Fruit fly (Drosophila melanogaster) whole organism, embryonic: ENCODE measurements around the gene CG10165.

Experiments
- Bgb ChIP-seq: fragments of 200-800 bp; sonication (Bioruptor generic); IDR thresholded peaks from 2 replicates; pipeline ENCODE4 v1.3.6; 2022; ENCODE audit warnings: missing biosample characterization, missing genetic modification characterization; ENCODE audit not compliant: partially characterized antibody
- Bteb2 ChIP-seq: fragments of 200-800 bp; sonication (Bioruptor generic); optimal IDR thresholded peaks from 2 replicates; lab custom pipeline; 2016; ENCODE audit warnings: missing biosample characterization, missing genetic modification characterization
- CG10321 ChIP-seq: fragments of 200-800 bp; sonication (Bioruptor generic); IDR thresholded peaks from 2 replicates; pipeline ENCODE4 v1.3.6; 2022; ENCODE audit warnings: missing biosample characterization, missing genetic modification characterization
- CG10462 ChIP-seq: fragments of 200-800 bp; sonication (Bioruptor generic); optimal IDR thresholded peaks from 2 replicates; lab custom pipeline; 2016; ENCODE audit warnings: missing biosample characterization, missing genetic modification characterization
- CG10654 ChIP-seq: fragments of 200-800 bp; sonication (Bioruptor generic); optimal IDR thresholded peaks from 2 replicates; lab custom pipeline; 2016; ENCODE audit warnings: missing biosample characterization, missing genetic modification characterization
- CG13624 ChIP-seq: fragments of 200-800 bp; sonication (Bioruptor generic); optimal IDR thresholded peaks from 2 replicates; lab custom pipeline; 2016; ENCODE audit warnings: missing biosample characterization, missing genetic modification characterization
- CG15514 ChIP-seq: fragments of 200-800 bp; sonication (Bioruptor generic); optimal IDR thresholded peaks from 3 replicates; lab custom pipeline; 2017; ENCODE audit warnings: missing biosample characterization, missing genetic modification characterization, mild to moderate bottlenecking, moderate library complexity, missing genetic modification reagents
- CG16779 ChIP-seq: fragments of 200-800 bp; sonication (Bioruptor generic); IDR thresholded peaks from 2 replicates; pipeline ENCODE4 v1.3.6; 2022; ENCODE audit warnings: missing biosample characterization, missing genetic modification characterization
- CG16815 ChIP-seq: fragments of 200-800 bp; sonication (Bioruptor generic); optimal IDR thresholded peaks from 3 replicates; lab custom pipeline; 2017; ENCODE audit warnings: missing biosample characterization, mild to moderate bottlenecking, missing genetic modification characterization
- CG16863 ChIP-seq: fragments of 200-800 bp; sonication (Bioruptor generic); optimal IDR thresholded peaks from 3 replicates; lab custom pipeline; 2016; ENCODE audit warnings: missing biosample characterization, missing genetic modification characterization
- CG2129 ChIP-seq: fragments of 200-800 bp; sonication (Bioruptor generic); IDR thresholded peaks from 2 replicates; pipeline ENCODE4 v1.3.6; 2022; ENCODE audit warnings: missing biosample characterization, missing genetic modification characterization; ENCODE audit not compliant: partially characterized antibody
- CG31365 ChIP-seq: fragments of 200-800 bp; sonication (Bioruptor generic); optimal IDR thresholded peaks from 2 replicates; lab custom pipeline; 2018; ENCODE audit warnings: missing biosample characterization, mild to moderate bottlenecking, missing genetic modification characterization
- CG6813 ChIP-seq: fragments of 200-800 bp; sonication (Bioruptor generic); optimal IDR thresholded peaks from 2 replicates; lab custom pipeline; 2017; ENCODE audit warnings: missing biosample characterization, missing genetic modification characterization, mild to moderate bottlenecking, moderate library complexity, missing genetic modification reagents
- CG6854 ChIP-seq: fragments of 200-800 bp; sonication (Bioruptor generic); optimal IDR thresholded peaks from 3 replicates; lab custom pipeline; 2017; ENCODE audit warnings: missing biosample characterization, mild to moderate bottlenecking, missing genetic modification characterization
- CG7271 ChIP-seq: fragments of 200-800 bp; sonication (Bioruptor generic); optimal IDR thresholded peaks from 2 replicates; lab custom pipeline; 2018; ENCODE audit warnings: missing biosample characterization, mild to moderate bottlenecking, missing genetic modification characterization, moderate library complexity
- CG8290 ChIP-seq, 3 experiments: fragments of 200-800 bp; sonication (Bioruptor generic); optimal IDR thresholded peaks; 2 replicates each; lab custom pipeline; 2016 to 2019; ENCODE audit warnings: missing biosample characterization in 3 of 3, missing genetic modification characterization in 3 of 3, mild to moderate bottlenecking in 2 of 3, moderate library complexity in 1 of 3
- CG9817 ChIP-seq: fragments of 200-800 bp; sonication (Bioruptor generic); optimal IDR thresholded peaks from 2 replicates; lab custom pipeline; 2018; ENCODE audit warnings: missing biosample characterization, mild to moderate bottlenecking, missing genetic modification characterization, moderate library complexity
- CHES-1-like ChIP-seq: fragments of 200-800 bp; sonication (Bioruptor generic); optimal IDR thresholded peaks from 2 replicates; lab custom pipeline; 2016; ENCODE audit warnings: missing biosample characterization, missing genetic modification characterization
- D ChIP-seq, 2 experiments: fragments of 200-800 bp in 1 of 2; fragments of >200 bp in 1 of 2; sonication (Bioruptor generic) in 1 of 2; optimal IDR thresholded peaks; 2 replicates in 1 of 2; 3 replicates in 1 of 2; lab custom pipeline; 2017; ENCODE audit warnings: mild to moderate bottlenecking in 1 of 2, missing biosample characterization in 1 of 2, missing genetic modification characterization in 1 of 2, missing genetic modification reagents in 1 of 2
- Dfd ChIP-seq, 2 experiments: fragments of >200 bp; optimal IDR thresholded peaks; 2 replicates each; lab custom pipeline; 2017; ENCODE audit warnings: missing biosample characterization in 2 of 2, missing genetic modification characterization in 2 of 2
- E2f1 ChIP-seq: fragments of 200-800 bp; sonication (Bioruptor generic); IDR thresholded peaks from 2 replicates; pipeline ENCODE4 v1.3.6; 2022; ENCODE audit warnings: missing biosample characterization, missing genetic modification characterization
- E2f2 ChIP-seq: fragments of 200-800 bp; sonication (Bioruptor generic); IDR thresholded peaks from 2 replicates; pipeline ENCODE4 v1.3.6; 2022; ENCODE audit warnings: missing biosample characterization, missing genetic modification characterization
- Hey ChIP-seq: fragments of 200-800 bp; sonication (Bioruptor generic); optimal IDR thresholded peaks from 3 replicates; lab custom pipeline; 2018; ENCODE audit warnings: missing biosample characterization, mild to moderate bottlenecking, missing genetic modification characterization
- MESR4 ChIP-seq: fragments of 200-800 bp; sonication (Bioruptor generic); optimal IDR thresholded peaks from 2 replicates; lab custom pipeline; 2018; ENCODE audit warnings: missing biosample characterization, mild to moderate bottlenecking, missing genetic modification characterization, moderate library complexity
- Oli ChIP-seq: fragments of 200-800 bp; sonication (Bioruptor generic); optimal IDR thresholded peaks from 2 replicates; lab custom pipeline; 2018; ENCODE audit warnings: missing biosample characterization, mild to moderate bottlenecking, missing genetic modification characterization, moderate library complexity
- Opbp ChIP-seq: fragments of 200-800 bp; sonication (Bioruptor generic); IDR thresholded peaks from 3 replicates; pipeline ENCODE4 v1.3.6; 2022; ENCODE audit warnings: missing biosample characterization, missing genetic modification characterization; ENCODE audit not compliant: partially characterized antibody
- Sox102F ChIP-seq: fragments of 200-800 bp; sonication (Bioruptor generic); optimal IDR thresholded peaks from 2 replicates; lab custom pipeline; 2018; ENCODE audit warnings: missing biosample characterization, mild to moderate bottlenecking, missing genetic modification characterization, moderate library complexity
- ap ChIP-seq: fragments of 200-800 bp; sonication (Bioruptor generic); IDR thresholded peaks from 2 replicates; pipeline ENCODE4 v1.3.6; 2022; ENCODE audit warnings: missing biosample characterization, missing genetic modification characterization
- ash1 ChIP-seq: fragments of 200-800 bp; sonication (Bioruptor generic); optimal IDR thresholded peaks from 2 replicates; lab custom pipeline; 2018; ENCODE audit warnings: missing biosample characterization, mild to moderate bottlenecking, missing genetic modification characterization
- bab2 ChIP-seq: fragments of 200-800 bp; sonication (Bioruptor generic); optimal IDR thresholded peaks from 2 replicates; lab custom pipeline; 2016; ENCODE audit warnings: missing biosample characterization, missing genetic modification characterization
- bbx ChIP-seq: fragments of 200-800 bp; sonication (Bioruptor generic); IDR thresholded peaks from 2 replicates; pipeline ENCODE4 v1.3.6; 2022; ENCODE audit warnings: missing biosample characterization, missing genetic modification characterization; ENCODE audit not compliant: partially characterized antibody
- cas ChIP-seq: fragments of 200-800 bp; sonication (Bioruptor generic); IDR thresholded peaks from 2 replicates; pipeline ENCODE4 v1.3.6; 2022; ENCODE audit warnings: missing biosample characterization, missing genetic modification characterization
- danr ChIP-seq: fragments of 200-800 bp; sonication (Bioruptor generic); IDR thresholded peaks from 2 replicates; pipeline ENCODE4 v1.3.6; 2022; ENCODE audit warnings: missing biosample characterization, missing genetic modification characterization
- dati ChIP-seq: fragments of 200-800 bp; sonication (Bioruptor generic); IDR thresholded peaks from 2 replicates; pipeline ENCODE4 v1.3.6; 2022; ENCODE audit warnings: missing biosample characterization, missing genetic modification characterization
- dimm ChIP-seq: fragments of 200-800 bp; sonication (Bioruptor generic); IDR thresholded peaks from 2 replicates; pipeline ENCODE4 v1.3.6; 2022; ENCODE audit warnings: missing biosample characterization, missing genetic modification characterization
- en ChIP-seq: fragments of 200-800 bp; sonication (Bioruptor generic); optimal IDR thresholded peaks from 2 replicates; lab custom pipeline; 2016; ENCODE audit warnings: missing biosample characterization, missing genetic modification characterization
- fd96Cb ChIP-seq: fragments of 200-800 bp; sonication (Bioruptor generic); optimal IDR thresholded peaks from 2 replicates; lab custom pipeline; 2018; ENCODE audit warnings: missing biosample characterization, mild to moderate bottlenecking, missing genetic modification characterization, moderate library complexity
- gro ChIP-seq: fragments of 200-800 bp; sonication (Bioruptor generic); optimal IDR thresholded peaks from 2 replicates; lab custom pipeline; 2016; ENCODE audit warnings: missing biosample characterization, missing genetic modification characterization
- h ChIP-seq: fragments of >200 bp; optimal IDR thresholded peaks from 2 replicates; lab custom pipeline; 2017
- ind ChIP-seq: fragments of 200-800 bp; sonication (Bioruptor generic); optimal IDR thresholded peaks from 3 replicates; lab custom pipeline; 2016; ENCODE audit warnings: missing biosample characterization, missing genetic modification characterization
- kay ChIP-seq: fragments of 200-800 bp; sonication (Bioruptor generic); optimal IDR thresholded peaks from 2 replicates; lab custom pipeline; 2016; ENCODE audit warnings: missing biosample characterization, missing genetic modification characterization
- nau ChIP-seq: fragments of 200-800 bp; sonication (Bioruptor generic); optimal IDR thresholded peaks from 3 replicates; lab custom pipeline; 2017; ENCODE audit warnings: missing biosample characterization, mild to moderate bottlenecking, missing genetic modification characterization, missing genetic modification reagents
- nom ChIP-seq: fragments of 200-800 bp; sonication (Bioruptor generic); optimal IDR thresholded peaks from 2 replicates; lab custom pipeline; 2017; ENCODE audit warnings: missing biosample characterization, missing genetic modification characterization, mild to moderate bottlenecking, moderate library complexity, missing genetic modification reagents
- pho ChIP-seq: fragments of 200-800 bp; sonication (Bioruptor generic); optimal IDR thresholded peaks from 2 replicates; lab custom pipeline; 2016; ENCODE audit warnings: missing biosample characterization, missing genetic modification characterization
- ranshi ChIP-seq: fragments of 200-800 bp; sonication (Bioruptor generic); IDR thresholded peaks from 2 replicates; pipeline ENCODE4 v1.3.6; 2022; ENCODE audit warnings: missing biosample characterization, missing genetic modification characterization
- run ChIP-seq: fragments of 200-800 bp; sonication (Bioruptor generic); optimal IDR thresholded peaks from 3 replicates; lab custom pipeline; 2018; ENCODE audit warnings: missing biosample characterization, mild to moderate bottlenecking, missing genetic modification characterization
- slp2 ChIP-seq: fragments of 200-800 bp; sonication (Bioruptor generic); optimal IDR thresholded peaks from 2 replicates; lab custom pipeline; 2016; ENCODE audit warnings: missing biosample characterization, missing genetic modification characterization
- unc-4 ChIP-seq: fragments of 200-800 bp; sonication (Bioruptor generic); IDR thresholded peaks from 2 replicates; pipeline ENCODE4 v1.3.6; 2022; ENCODE audit warnings: missing biosample characterization, missing genetic modification characterization; ENCODE audit not compliant: partially characterized antibody
- vvl ChIP-seq: fragments of 200-800 bp; sonication (Bioruptor generic); IDR thresholded peaks from 2 replicates; pipeline ENCODE4 v1.3.6; 2022; ENCODE audit warnings: missing biosample characterization, missing genetic modification characterization
- yki ChIP-seq: fragments of >200 bp; optimal IDR thresholded peaks from 3 replicates; lab custom pipeline; 2018

The CG10165 gene

dm6 chr2L:19577187-19577765 lies 47.2 kb upstream of the CG10165 start, which contains the start of the genes spi and msb1l (continued):
- TF ChIP-seq CG16779 (GFP tag; lab: Robert Waterston, UW) = no peak
- no peak for TF ChIP-seq nau (GFP tag; lab: Kevin White, UChicago)
- TF ChIP-seq dati (GFP tag; lab: Robert Waterston, UW) = no peak
- TF ChIP-seq CG16815 = peak; percentile 50
- TF ChIP-seq Bteb2 (GFP tag; lab: Kevin White, UChicago) = no peak
- no peak for TF ChIP-seq yki (lab: Kevin White, UChicago)
- no peak for TF ChIP-seq kay (GFP tag; lab: Kevin White, UChicago)
- peak; percentile 66 for TF ChIP-seq CG8290 (GFP tag; optimal IDR thresholded peaks at IDR 0.05; lab: Kevin White, UChicago)
- peak in 1 of 2 experiments; percentile 33 for TF ChIP-seq CG8290 (tag; optimal IDR thresholded peaks at IDR 0.05; lab: Kevin White, UChicago)
- TF ChIP-seq unc-4 (GFP tag; lab: Robert Waterston, UW) = peak; percentile 47; the same call in 1 of the 2 replicates
- no peak for TF ChIP-seq CG7271 (tag; lab: Kevin White, UChicago)
- TF ChIP-seq ranshi (GFP tag; lab: Robert Waterston, UW) = no peak
- TF ChIP-seq run (tag; lab: Kevin White, UChicago) = no peak
- TF ChIP-seq pho (GFP tag; lab: Kevin White, UChicago) = no peak
- TF ChIP-seq CG10654 (GFP tag; lab: Kevin White, UChicago) = peak; percentile 50
- no peak for TF ChIP-seq CG13624 (GFP tag; lab: Kevin White, UChicago)
- TF ChIP-seq vvl (GFP tag; lab: Robert Waterston, UW) = no peak; the same call in 1 of the 2 replicates
- no peak for TF ChIP-seq CG10462
- TF ChIP-seq Sox102F (GFP tag; lab: Kevin White, UChicago) = peak; percentile 50
- TF ChIP-seq ash1 (GFP tag; lab: Kevin White, UChicago) = no peak
- no peak for TF ChIP-seq D (optimal IDR thresholded peaks at IDR 0.05; lab: Kevin White, UChicago)
- TF ChIP-seq D (GFP tag; optimal IDR thresholded peaks at IDR 0.05; lab: Kevin White, UChicago) = no peak
- peak; percentile 56; the same call in 2 of the 3 replicates for TF ChIP-seq Opbp (GFP tag; lab: Robert Waterston, UW)
- no peak for TF ChIP-seq en (GFP tag; lab: Kevin White, UChicago)
- peak; percentile 22 for TF ChIP-seq Oli (tag; lab: Kevin White, UChicago)
- peak; percentile 17 for TF ChIP-seq bab2 (GFP tag; lab: Kevin White, UChicago)
- no peak for TF ChIP-seq CHES-1-like
- 0 out of 2 replicates have a peak, but pooled peaks have one; percentile 31 for TF ChIP-seq danr (GFP tag; lab: Robert Waterston, UW)
- peak; percentile 71 for TF ChIP-seq MESR4 (GFP tag; lab: Kevin White, UChicago)
- no peak for TF ChIP-seq CG16863 (GFP tag; lab: Kevin White, UChicago)
- TF ChIP-seq gro (GFP tag; lab: Kevin White, UChicago) = no peak
- TF ChIP-seq fd96Cb = peak; percentile 45
- TF ChIP-seq nom = no peak
- peak; percentile 20; the same call in 1 of the 2 replicates for TF ChIP-seq CG2129 (GFP tag; lab: Robert Waterston, UW)
- TF ChIP-seq slp2 (GFP tag; lab: Kevin White, UChicago) = no peak
- peak; percentile 62 for TF ChIP-seq ind (GFP tag; lab: Kevin White, UChicago)
- no peak for TF ChIP-seq CG6813
- peak; percentile 65 for TF ChIP-seq CG9817 (tag; lab: Kevin White, UChicago)
- TF ChIP-seq E2f2 = peak; percentile 78
- no peak for TF ChIP-seq E2f1
- TF ChIP-seq CG15514 (GFP tag; lab: Kevin White, UChicago) = peak; percentile 84
- peak; percentile 10; the same call in 1 of the 2 replicates for TF ChIP-seq bbx (GFP tag; lab: Robert Waterston, UW)
- no peak for TF ChIP-seq ap
- no peak for TF ChIP-seq Dfd (GFP tag; optimal IDR thresholded peaks at IDR 0.05; lab: Kevin White, UChicago)
- TF ChIP-seq Hey (tag; lab: Kevin White, UChicago) = no peak
- no peak for TF ChIP-seq Bgb
- TF ChIP-seq CG31365 (tag; lab: Kevin White, UChicago) = no peak
- no peak for TF ChIP-seq cas (GFP tag; lab: Robert Waterston, UW)
- TF ChIP-seq h (lab: Kevin White, UChicago) = no peak
- TF ChIP-seq dimm (GFP tag; lab: Robert Waterston, UW) = no peak
- no peak for TF ChIP-seq CG6854 (GFP tag; lab: Kevin White, UChicago)
- TF ChIP-seq CG10321 (GFP tag; lab: Robert Waterston, UW) = no peak
